Worm (Caenorhabditis elegans): ENCODE measurements around the gene pptr-2.

DNA sequence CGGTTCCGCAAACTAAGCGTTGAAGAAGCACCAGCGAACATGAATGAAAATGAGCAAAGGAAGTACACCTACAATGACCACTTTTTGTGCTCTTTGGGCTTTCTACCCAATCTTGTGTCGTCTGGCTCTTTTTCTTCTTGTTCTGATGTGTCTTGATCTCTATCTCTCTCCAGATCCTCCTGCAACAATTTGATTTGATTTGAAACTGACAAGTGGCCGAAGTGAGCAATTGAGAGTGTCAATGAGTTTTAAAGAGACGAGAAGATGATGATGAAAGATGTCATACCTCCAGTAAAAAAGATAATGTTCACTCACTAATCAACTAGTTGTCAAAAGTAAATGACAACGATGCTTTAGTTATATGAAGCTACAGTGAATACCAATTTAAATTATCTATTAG is at the start of gene pptr-2:
- no peak for TF ChIP-seq T22C8.4 (GFP tag; IDR thresholded peaks at IDR 0.05)
- no peak for TF ChIP-seq ref-1 (GFP tag; conservative IDR thresholded peaks at IDR 0.05)
- no peak for TF ChIP-seq flt-1 (GFP tag; IDR thresholded peaks at IDR 0.05)
- TF ChIP-seq ztf-23 (GFP tag; IDR thresholded peaks at IDR 0.05) = no peak

Data from whole organism, midembryonic.